Fruit fly (Drosophila melanogaster) whole organism, embryonic: ENCODE data around the gene CG43925.

Experiments used
- Adf1 ChIP-seq: fragments of 200-800 bp; sonication (Bioruptor generic); IDR thresholded peaks from 2 replicates; pipeline ENCODE4 v1.3.6; 2022; ENCODE audit warnings: missing biosample characterization, missing genetic modification characterization
- Antp ChIP-seq: fragments of 200-800 bp; sonication (Bioruptor generic); optimal IDR thresholded peaks from 3 replicates; lab custom pipeline; 2016; ENCODE audit warnings: missing biosample characterization, missing genetic modification characterization
- Bdp1 ChIP-seq: fragments of 200-800 bp; sonication (Bioruptor generic); optimal IDR thresholded peaks from 3 replicates; lab custom pipeline; 2016; ENCODE audit warnings: missing biosample characterization, missing genetic modification characterization
- CG10321 ChIP-seq: fragments of 200-800 bp; sonication (Bioruptor generic); IDR thresholded peaks from 2 replicates; pipeline ENCODE4 v1.3.6; 2022; ENCODE audit warnings: missing biosample characterization, missing genetic modification characterization
- CG10565 ChIP-seq: fragments of 200-800 bp; sonication (Bioruptor generic); optimal IDR thresholded peaks from 3 replicates; lab custom pipeline; 2016; ENCODE audit warnings: missing biosample characterization, mild to moderate bottlenecking, missing genetic modification characterization
- CG14441 ChIP-seq: fragments of 200-800 bp; sonication (Bioruptor generic); IDR thresholded peaks from 2 replicates; pipeline ENCODE4 v1.3.6; 2022; ENCODE audit warnings: missing biosample characterization, missing genetic modification characterization
- CG14860 ChIP-seq: fragments of 200-800 bp; sonication (Bioruptor generic); IDR thresholded peaks from 3 replicates; pipeline ENCODE4 v1.3.6; 2022; ENCODE audit warnings: missing biosample characterization, missing genetic modification characterization; ENCODE audit not compliant: partially characterized antibody
- CG14965 ChIP-seq: fragments of 200-800 bp; sonication (Bioruptor generic); optimal IDR thresholded peaks from 2 replicates; lab custom pipeline; 2016; ENCODE audit warnings: missing biosample characterization, missing genetic modification characterization, borderline replicate concordance
- CG15011 ChIP-seq: fragments of 200-800 bp; sonication (Bioruptor generic); optimal IDR thresholded peaks from 3 replicates; lab custom pipeline; 2018; ENCODE audit warnings: missing biosample characterization, mild to moderate bottlenecking, missing genetic modification characterization
- CG1602 ChIP-seq: fragments of 200-800 bp; sonication (Bioruptor generic); optimal IDR thresholded peaks from 3 replicates; lab custom pipeline; 2016; ENCODE audit warnings: missing biosample characterization, missing genetic modification characterization
- CG17186 ChIP-seq: fragments of 200-800 bp; sonication (Bioruptor generic); optimal IDR thresholded peaks from 3 replicates; lab custom pipeline; 2017; ENCODE audit warnings: missing biosample characterization, missing genetic modification reagents, missing genetic modification characterization
- CG30403 ChIP-seq: fragments of 200-800 bp; sonication (Bioruptor generic); optimal IDR thresholded peaks from 3 replicates; lab custom pipeline; 2016; ENCODE audit warnings: missing biosample characterization, missing genetic modification characterization
- CG4282 ChIP-seq: fragments of 200-800 bp; sonication (Bioruptor generic); optimal IDR thresholded peaks from 2 replicates; lab custom pipeline; 2016; ENCODE audit warnings: missing biosample characterization, missing genetic modification characterization
- CG5245 ChIP-seq: fragments of 200-800 bp; sonication (Bioruptor generic); optimal IDR thresholded peaks from 3 replicates; lab custom pipeline; 2016; ENCODE audit warnings: missing biosample characterization, missing genetic modification characterization
- CG6175 ChIP-seq: fragments of 200-800 bp; sonication (Bioruptor generic); IDR thresholded peaks from 3 replicates; pipeline ENCODE4 v1.3.6; 2022; ENCODE audit warnings: missing biosample characterization, missing genetic modification characterization
- CG9215 ChIP-seq: fragments of 200-800 bp; sonication (Bioruptor generic); IDR thresholded peaks from 2 replicates; pipeline ENCODE4 v1.3.6; 2022; ENCODE audit warnings: missing biosample characterization, missing genetic modification characterization
- CG9437 ChIP-seq: fragments of 200-800 bp; sonication (Bioruptor generic); optimal IDR thresholded peaks from 2 replicates; lab custom pipeline; 2018; ENCODE audit warnings: missing biosample characterization, mild to moderate bottlenecking, missing genetic modification characterization
- CG9797 ChIP-seq: fragments of 200-800 bp; sonication (Bioruptor generic); optimal IDR thresholded peaks from 3 replicates; lab custom pipeline; 2018; ENCODE audit warnings: missing biosample characterization, mild to moderate bottlenecking, missing genetic modification characterization
- Dip3 ChIP-seq: fragments of 200-800 bp; sonication (Bioruptor generic); optimal IDR thresholded peaks from 3 replicates; lab custom pipeline; 2016; ENCODE audit warnings: missing biosample characterization, missing genetic modification characterization
- Doc2 ChIP-seq: fragments of 200-800 bp; sonication (Bioruptor generic); IDR thresholded peaks from 2 replicates; pipeline ENCODE4 v1.3.6; 2022; ENCODE audit warnings: missing biosample characterization, missing genetic modification characterization
- Ets65A ChIP-seq: fragments of 200-800 bp; sonication (Bioruptor generic); peaks from one replicate; lab custom pipeline; 2016; ENCODE audit warnings: missing biosample characterization, missing genetic modification characterization
- HLH3B ChIP-seq: fragments of 200-800 bp; sonication (Bioruptor generic); IDR thresholded peaks from 2 replicates; pipeline ENCODE4 v1.3.6; 2022; ENCODE audit warnings: missing biosample characterization, missing genetic modification characterization
- Hr51 ChIP-seq, 2 experiments: fragments of 200-800 bp; sonication (Bioruptor generic); optimal IDR thresholded peaks; 2 replicates in 1 of 2; 3 replicates in 1 of 2; lab custom pipeline; 2016 to 2018; ENCODE audit warnings: missing biosample characterization in 2 of 2, missing genetic modification characterization in 2 of 2, mild to moderate bottlenecking in 1 of 2, moderate library complexity in 1 of 2
- MTF-1 ChIP-seq: fragments of 200-800 bp; sonication (Bioruptor generic); optimal IDR thresholded peaks from 2 replicates; lab custom pipeline; 2018; ENCODE audit warnings: missing biosample characterization, mild to moderate bottlenecking, missing genetic modification characterization, borderline replicate concordance
- Optix ChIP-seq: fragments of 200-800 bp; sonication (Bioruptor generic); IDR thresholded peaks from 3 replicates; pipeline ENCODE4 v1.3.6; 2022; ENCODE audit warnings: missing biosample characterization, missing genetic modification characterization
- Ptx1 ChIP-seq: fragments of 200-800 bp; sonication (Bioruptor generic); IDR thresholded peaks from 2 replicates; pipeline ENCODE4 v1.3.6; 2022; ENCODE audit warnings: missing biosample characterization, missing genetic modification characterization
- Ravus ChIP-seq: fragments of 200-800 bp; sonication (Bioruptor generic); IDR thresholded peaks from 2 replicates; pipeline ENCODE4 v1.3.6; 2022; ENCODE audit warnings: missing biosample characterization, missing genetic modification characterization
- Sin3A ChIP-seq: fragments of >200 bp; optimal IDR thresholded peaks from 2 replicates; lab custom pipeline; 2018
- Sox100B ChIP-seq: fragments of 200-800 bp; sonication (Bioruptor generic); optimal IDR thresholded peaks from 3 replicates; lab custom pipeline; 2018; ENCODE audit warnings: missing biosample characterization, mild to moderate bottlenecking, missing genetic modification characterization
- Sox102F ChIP-seq: fragments of 200-800 bp; sonication (Bioruptor generic); optimal IDR thresholded peaks from 2 replicates; lab custom pipeline; 2018; ENCODE audit warnings: missing biosample characterization, mild to moderate bottlenecking, missing genetic modification characterization, moderate library complexity
- Spps ChIP-seq: fragments of 200-800 bp; sonication (Bioruptor generic); optimal IDR thresholded peaks from 2 replicates; lab custom pipeline; 2018; ENCODE audit warnings: missing biosample characterization, mild to moderate bottlenecking, missing genetic modification characterization
- Tbp ChIP-seq: fragments of >200 bp; optimal IDR thresholded peaks from 2 replicates; lab custom pipeline; 2018; ENCODE audit warnings: missing biosample characterization, missing genetic modification characterization
- YL-1 ChIP-seq: fragments of 200-800 bp; sonication (Bioruptor generic); optimal IDR thresholded peaks from 3 replicates; lab custom pipeline; 2017; ENCODE audit warnings: missing biosample characterization, mild to moderate bottlenecking, missing genetic modification characterization
- ato ChIP-seq: fragments of 200-800 bp; sonication (Bioruptor generic); IDR thresholded peaks from 2 replicates; pipeline ENCODE4 v1.3.6; 2022; ENCODE audit warnings: missing biosample characterization, missing genetic modification characterization; ENCODE audit not compliant: partially characterized antibody
- az2 ChIP-seq: fragments of 200-800 bp; sonication (Bioruptor generic); optimal IDR thresholded peaks from 3 replicates; lab custom pipeline; 2016; ENCODE audit warnings: missing biosample characterization, missing genetic modification characterization
- bowl ChIP-seq: fragments of 200-800 bp; sonication (Bioruptor generic); IDR thresholded peaks from 2 replicates; pipeline ENCODE4 v1.3.6; 2022; ENCODE audit warnings: missing biosample characterization, missing genetic modification characterization
- btn ChIP-seq: fragments of 200-800 bp; sonication (Bioruptor generic); optimal IDR thresholded peaks from 2 replicates; lab custom pipeline; 2016; ENCODE audit warnings: missing biosample characterization, missing genetic modification characterization
- cad ChIP-seq: fragments of >200 bp; optimal IDR thresholded peaks from 2 replicates; lab custom pipeline; 2017; ENCODE audit warnings: missing biosample characterization, missing genetic modification characterization
- cato ChIP-seq: fragments of 200-800 bp; sonication (Bioruptor generic); optimal IDR thresholded peaks from 2 replicates; lab custom pipeline; 2016; ENCODE audit warnings: missing biosample characterization, missing genetic modification characterization, borderline replicate concordance
- disco-r ChIP-seq: fragments of 200-800 bp; sonication (Bioruptor generic); optimal IDR thresholded peaks from 2 replicates; lab custom pipeline; 2016; ENCODE audit warnings: missing biosample characterization, missing genetic modification characterization
- ewg ChIP-seq: fragments of 200-800 bp; sonication (Bioruptor generic); optimal IDR thresholded peaks from 3 replicates; lab custom pipeline; 2017; ENCODE audit warnings: mild to moderate bottlenecking, missing biosample characterization, missing genetic modification reagents, missing genetic modification characterization
- lbe ChIP-seq: fragments of 200-800 bp; sonication (Bioruptor generic); optimal IDR thresholded peaks from 2 replicates; lab custom pipeline; 2016; ENCODE audit warnings: missing biosample characterization, mild to moderate bottlenecking, missing genetic modification characterization
- mam ChIP-seq: fragments of 200-800 bp; sonication (Bioruptor generic); optimal IDR thresholded peaks from 3 replicates; lab custom pipeline; 2016; ENCODE audit warnings: missing biosample characterization, missing genetic modification characterization
- rib ChIP-seq: fragments of 200-800 bp; sonication (Bioruptor generic); IDR thresholded peaks from 2 replicates; pipeline ENCODE4 v1.3.6; 2022; ENCODE audit warnings: missing biosample characterization, missing genetic modification characterization
- sim ChIP-seq: fragments of 200-800 bp; sonication (Bioruptor generic); IDR thresholded peaks from 2 replicates; pipeline ENCODE4 v1.3.6; 2022; ENCODE audit warnings: missing biosample characterization, missing genetic modification characterization
- slou ChIP-seq: fragments of 200-800 bp; sonication (Bioruptor generic); optimal IDR thresholded peaks from 3 replicates; lab custom pipeline; 2016; ENCODE audit warnings: missing biosample characterization, missing genetic modification characterization
- slp2 ChIP-seq: fragments of 200-800 bp; sonication (Bioruptor generic); optimal IDR thresholded peaks from 2 replicates; lab custom pipeline; 2016; ENCODE audit warnings: missing biosample characterization, missing genetic modification characterization
- so ChIP-seq: fragments of 200-800 bp; sonication (Bioruptor generic); IDR thresholded peaks from 3 replicates; pipeline ENCODE4 v1.3.6; 2022; ENCODE audit warnings: missing biosample characterization, missing genetic modification characterization
- wdn ChIP-seq: fragments of 200-800 bp; sonication (Bioruptor generic); IDR thresholded peaks from 2 replicates; pipeline ENCODE4 v1.3.6; 2022; ENCODE audit warnings: missing biosample characterization, missing genetic modification characterization
- zen ChIP-seq: fragments of 200-800 bp; sonication (Bioruptor generic); optimal IDR thresholded peaks from 3 replicates; lab custom pipeline; 2018; ENCODE audit warnings: missing biosample characterization, mild to moderate bottlenecking, missing genetic modification characterization, moderate library complexity
- zen2 ChIP-seq: fragments of 200-800 bp; sonication (Bioruptor generic); IDR thresholded peaks from 3 replicates; pipeline ENCODE4 v1.3.6; 2022; ENCODE audit warnings: missing biosample characterization, missing genetic modification characterization; ENCODE audit not compliant: partially characterized antibody

CG43925 gene

DNA sequence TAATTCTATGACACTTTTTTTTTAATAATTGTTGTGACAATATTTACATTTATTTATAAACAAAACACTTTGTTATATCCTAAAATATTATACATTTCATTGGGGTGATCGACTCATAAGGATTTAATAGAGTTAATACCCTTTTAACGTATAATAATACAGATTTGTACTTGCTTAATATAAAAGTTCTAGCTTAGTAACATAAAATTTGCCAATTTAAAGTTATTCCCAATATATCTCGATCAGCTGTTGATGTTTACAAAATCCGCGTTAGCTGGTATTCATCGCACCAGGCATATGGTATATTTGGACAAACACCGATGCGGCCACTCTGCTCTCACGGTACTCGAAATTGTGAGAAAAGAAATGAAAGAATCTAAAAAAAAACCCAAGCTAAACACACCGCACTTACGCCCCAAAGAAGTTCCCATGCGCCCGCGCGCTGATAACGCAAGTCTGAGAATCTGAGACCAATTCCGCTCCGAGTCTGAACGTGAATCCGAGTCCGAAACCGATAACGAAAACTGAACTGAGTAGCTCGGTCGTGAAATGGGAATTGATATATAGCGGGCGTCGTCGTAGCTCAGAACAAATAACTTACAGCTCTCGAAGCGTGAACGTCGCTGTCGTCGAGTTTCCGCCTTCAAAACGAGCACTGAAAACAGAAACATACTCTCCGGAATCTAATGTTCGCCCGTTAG, 27.4 kb downstream of the CG43925 start, which contains the start of gene Pect (continued):
- TF ChIP-seq CG30403 = peak; percentile 26
- no peak for TF ChIP-seq Sox102F (GFP tag; lab: Kevin White, UChicago)
- TF ChIP-seq Spps (tag; lab: Kevin White, UChicago) = no peak
- peak; percentile 43 for TF ChIP-seq CG1602 (GFP tag; lab: Kevin White, UChicago)
- no peak for TF ChIP-seq Bdp1 (GFP tag; lab: Kevin White, UChicago)
- no peak for TF ChIP-seq az2
- TF ChIP-seq Antp = peak; percentile 24
- no peak for TF ChIP-seq CG6175 (GFP tag; lab: Robert Waterston, UW)
- TF ChIP-seq Sin3A (lab: Kevin White, UChicago) = peak; percentile 19
- TF ChIP-seq wdn = no peak
- TF ChIP-seq YL-1 (GFP tag; lab: Kevin White, UChicago) = no peak
- TF ChIP-seq cad (GFP tag; lab: Kevin White, UChicago) = no peak
- no peak for TF ChIP-seq mam (GFP tag; lab: Kevin White, UChicago)
- no peak for TF ChIP-seq Hr51 (GFP tag; optimal IDR thresholded peaks at IDR 0.05; lab: Kevin White, UChicago)
- no peak for TF ChIP-seq CG14441 (GFP tag; lab: Robert Waterston, UW)
- TF ChIP-seq CG14965 (GFP tag; lab: Kevin White, UChicago) = no peak
- TF ChIP-seq zen2 (GFP tag; lab: Robert Waterston, UW) = no peak
- TF ChIP-seq Adf1 (GFP tag; lab: Robert Waterston, UW) = peak; percentile 29
- no peak for TF ChIP-seq disco-r (GFP tag; lab: Kevin White, UChicago)
- TF ChIP-seq lbe (GFP tag; lab: Kevin White, UChicago) = no peak
- TF ChIP-seq Sox100B (GFP tag; lab: Kevin White, UChicago) = no peak
- no peak for TF ChIP-seq CG5245 (GFP tag; lab: Kevin White, UChicago)
- TF ChIP-seq CG17186 = peak; percentile 11
- peak; percentile 28; the same call in 1 of the 2 replicates for TF ChIP-seq ato (GFP tag; lab: Robert Waterston, UW)
- TF ChIP-seq CG10321 (GFP tag; lab: Robert Waterston, UW) = no peak
- no peak for TF ChIP-seq Optix
- TF ChIP-seq MTF-1 = no peak
- peak; percentile 66; the same call in 1 of the 3 replicates for TF ChIP-seq so
- TF ChIP-seq Ets65A (GFP tag; lab: Kevin White, UChicago) = no peak
- TF ChIP-seq CG14860 (GFP tag; lab: Robert Waterston, UW) = no peak
- TF ChIP-seq CG9797 (GFP tag; lab: Kevin White, UChicago) = peak; percentile 80
- no peak for TF ChIP-seq CG4282 (GFP tag; lab: Kevin White, UChicago)
- no peak for TF ChIP-seq slp2
- TF ChIP-seq Ravus (GFP tag; lab: Robert Waterston, UW) = no peak
- no peak for TF ChIP-seq zen
- TF ChIP-seq CG15011 (GFP tag; lab: Kevin White, UChicago) = no peak
- TF ChIP-seq sim = no peak
- TF ChIP-seq ewg = peak; percentile 98
- no peak for TF ChIP-seq CG10565 (GFP tag; lab: Kevin White, UChicago)
- no peak for TF ChIP-seq slou (GFP tag; lab: Kevin White, UChicago)
- TF ChIP-seq Doc2 = no peak
- peak; percentile 60 for TF ChIP-seq Ptx1
- no peak for TF ChIP-seq Tbp
- TF ChIP-seq btn (GFP tag; lab: Kevin White, UChicago) = no peak
- no peak; the same call in 1 of the 2 replicates for TF ChIP-seq HLH3B (GFP tag; lab: Robert Waterston, UW)
- no peak for TF ChIP-seq CG9437 (GFP tag; lab: Kevin White, UChicago)
- TF ChIP-seq cato (GFP tag; lab: Kevin White, UChicago) = no peak
- TF ChIP-seq CG9215 (GFP tag; lab: Robert Waterston, UW) = no peak
- no peak for TF ChIP-seq bowl
- no peak for TF ChIP-seq rib (GFP tag; lab: Robert Waterston, UW)
- no peak for TF ChIP-seq Dip3 (GFP tag; lab: Kevin White, UChicago)
